Fruit fly (Drosophila melanogaster) whole organism, wandering third instar larva: ENCODE results near the gene CG42359.
A peak's percentile ranks its signal among the peaks of the same experiment; 100 is the strongest.

ENCODE experiments used
- Abd-B ChIP-seq: fragments of >200 bp; optimal IDR thresholded peaks from 2 replicates; lab custom pipeline; 2017; ENCODE audit warnings: missing biosample characterization, missing genetic modification characterization
- CG32264 ChIP-seq: fragments of 200-800 bp; sonication (Bioruptor generic); optimal IDR thresholded peaks from 2 replicates; lab custom pipeline; 2016; ENCODE audit warnings: missing biosample characterization, missing genetic modification characterization
- CG9705 ChIP-seq: fragments of 200-800 bp; sonication (Bioruptor generic); optimal IDR thresholded peaks from 2 replicates; lab custom pipeline; 2018; ENCODE audit warnings: missing biosample characterization, mild to moderate bottlenecking, missing genetic modification characterization
- CrebA ChIP-seq: fragments of 200-800 bp; sonication (Bioruptor generic); optimal IDR thresholded peaks from 2 replicates; lab custom pipeline; 2016; ENCODE audit warnings: missing biosample characterization, mild to moderate bottlenecking, missing genetic modification characterization, borderline replicate concordance
- Dfd ChIP-seq: fragments of >200 bp; optimal IDR thresholded peaks from 2 replicates; lab custom pipeline; 2017; ENCODE audit warnings: missing biosample characterization, missing genetic modification characterization
- Dif ChIP-seq: fragments of 200-275, 200-300 bp; sonication (Bioruptor generic); optimal IDR thresholded peaks from 2 replicates; lab custom pipeline; 2018; ENCODE audit warnings: missing biosample characterization, missing genetic modification characterization; ENCODE audit not compliant: partially characterized antibody
- GATAd ChIP-seq: sonication (Bioruptor generic); optimal IDR thresholded peaks from 2 replicates; lab custom pipeline; 2016; ENCODE audit warnings: missing biosample characterization, missing genetic modification characterization
- HLH106 ChIP-seq: fragments of 200-800 bp; optimal IDR thresholded peaks from 3 replicates; lab custom pipeline; 2019; ENCODE audit warnings: missing biosample characterization, mild to moderate bottlenecking, missing genetic modification characterization, moderate library complexity
- Hnf4 ChIP-seq: fragments of 200-800 bp; sonication (Bioruptor generic); optimal IDR thresholded peaks from 2 replicates; lab custom pipeline; 2016; ENCODE audit warnings: missing biosample characterization, mild to moderate bottlenecking, missing genetic modification characterization
- Hr78 ChIP-seq: fragments of >200 bp; optimal IDR thresholded peaks from 2 replicates; lab custom pipeline; 2017; ENCODE audit warnings: missing biosample characterization, missing genetic modification characterization
- Hr83 ChIP-seq: fragments of 200-300 bp; sonication (Bioruptor generic); optimal IDR thresholded peaks from 2 replicates; lab custom pipeline; 2016; ENCODE audit warnings: missing biosample characterization, mild to moderate bottlenecking, missing genetic modification characterization, moderate library complexity; ENCODE audit not compliant: poor library complexity, severe bottlenecking
- Jra ChIP-seq: sonication (Bioruptor generic); optimal IDR thresholded peaks from 2 replicates; lab custom pipeline; 2016; ENCODE audit warnings: missing biosample characterization, missing genetic modification characterization
- Mio ChIP-seq: sonication (Bioruptor generic); optimal IDR thresholded peaks from 2 replicates; lab custom pipeline; 2016; ENCODE audit warnings: missing biosample characterization, missing genetic modification characterization
- Myc ChIP-seq: fragments of >200 bp; optimal IDR thresholded peaks from 2 replicates; lab custom pipeline; 2017
- N ChIP-seq: fragments of >200 bp; optimal IDR thresholded peaks from 2 replicates; lab custom pipeline; 2018; ENCODE audit warnings: missing biosample characterization, missing external identifiers, missing genetic modification characterization
- OdsH ChIP-seq: fragments of 200-800 bp; sonication (Bioruptor generic); optimal IDR thresholded peaks from 2 replicates; lab custom pipeline; 2016; ENCODE audit warnings: missing biosample characterization, mild to moderate bottlenecking, missing genetic modification characterization
- Rel ChIP-seq, 2 experiments: fragments of 200-800 bp; sonication (Bioruptor generic) in 1 of 2; optimal IDR thresholded peaks; 2 replicates in 1 of 2; 3 replicates in 1 of 2; lab custom pipeline; 2016 to 2019; ENCODE audit warnings: mild to moderate bottlenecking in 2 of 2, missing biosample characterization in 2 of 2, missing genetic modification characterization in 2 of 2, moderate library complexity in 1 of 2
- Sp1 ChIP-seq: fragments of 200-800 bp; sonication (Bioruptor generic); optimal IDR thresholded peaks from 3 replicates; lab custom pipeline; 2019; ENCODE audit warnings: missing biosample characterization, mild to moderate bottlenecking, missing genetic modification characterization, moderate library complexity
- Vsx2 ChIP-seq: fragments of 200-300, 225-300 bp; sonication (Bioruptor generic); optimal IDR thresholded peaks from 2 replicates; lab custom pipeline; 2018; ENCODE audit warnings: missing biosample characterization, missing genetic modification characterization; ENCODE audit not compliant: partially characterized antibody
- br ChIP-seq: fragments of 200-800 bp; sonication (Bioruptor generic); optimal IDR thresholded peaks from 2 replicates; lab custom pipeline; 2016; ENCODE audit warnings: missing biosample characterization, missing genetic modification characterization
- brk ChIP-seq: fragments of 200-800 bp; sonication (Bioruptor generic); optimal IDR thresholded peaks from 2 replicates; lab custom pipeline; 2016; ENCODE audit warnings: missing biosample characterization, mild to moderate bottlenecking, missing genetic modification characterization
- dl ChIP-seq, 2 experiments: fragments of 175-275, 200-275 bp in 1 of 2; fragments of 200-275 bp in 1 of 2; sonication (Bioruptor generic); optimal IDR thresholded peaks; lab custom pipeline; 2018; ENCODE audit warnings: mild to moderate bottlenecking in 2 of 2, missing biosample characterization in 2 of 2, missing genetic modification characterization in 2 of 2, moderate library complexity in 2 of 2; ENCODE audit not compliant: partially characterized antibody in 2 of 2, insufficient read depth in 1 of 2
- dmrt93B ChIP-seq: fragments of 200-800 bp; sonication (Bioruptor generic); optimal IDR thresholded peaks from 2 replicates; lab custom pipeline; 2018; ENCODE audit warnings: missing biosample characterization, mild to moderate bottlenecking, missing genetic modification characterization
- dsf ChIP-seq: sonication (Bioruptor generic); optimal IDR thresholded peaks from 2 replicates; lab custom pipeline; 2016; ENCODE audit warnings: missing biosample characterization, missing genetic modification characterization, borderline replicate concordance
- ey ChIP-seq: fragments of 200-800 bp; sonication (Bioruptor generic); optimal IDR thresholded peaks from 2 replicates; lab custom pipeline; 2016; ENCODE audit warnings: missing biosample characterization, missing genetic modification characterization
- foxo ChIP-seq, 2 experiments: fragments of 200-800 bp; sonication (Bioruptor generic); optimal IDR thresholded peaks; 2 replicates in 1 of 2; 3 replicates in 1 of 2; lab custom pipeline; 2016 to 2017; ENCODE audit warnings: missing biosample characterization in 2 of 2, missing genetic modification characterization in 2 of 2
- fru ChIP-seq: fragments of 200-800 bp; sonication (Bioruptor generic); optimal IDR thresholded peaks from 3 replicates; lab custom pipeline; 2016; ENCODE audit warnings: missing biosample characterization, mild to moderate bottlenecking, missing genetic modification characterization
- h ChIP-seq: fragments of 200-800 bp; sonication (Bioruptor generic); optimal IDR thresholded peaks from 3 replicates; lab custom pipeline; 2016; ENCODE audit warnings: missing biosample characterization, mild to moderate bottlenecking, missing genetic modification characterization
- jim ChIP-seq: fragments of 175-275, 200-325 bp; sonication (Bioruptor generic); optimal IDR thresholded peaks from 2 replicates; lab custom pipeline; 2016; ENCODE audit warnings: missing biosample characterization, mild to moderate bottlenecking, missing genetic modification characterization
- lola ChIP-seq: fragments of >200 bp; optimal IDR thresholded peaks from 2 replicates; lab custom pipeline; 2017; ENCODE audit warnings: missing biosample characterization, missing genetic modification characterization
- pan ChIP-seq: fragments of >200 bp; optimal IDR thresholded peaks from 2 replicates; lab custom pipeline; 2017
- psq ChIP-seq: fragments of 200-800 bp; sonication (Bioruptor generic); optimal IDR thresholded peaks from 3 replicates; lab custom pipeline; 2017; ENCODE audit warnings: missing biosample characterization, mild to moderate bottlenecking, missing genetic modification characterization, moderate library complexity
- rgr ChIP-seq: fragments of 200-800 bp; sonication (Bioruptor generic); optimal IDR thresholded peaks from 3 replicates; lab custom pipeline; 2016; ENCODE audit warnings: missing biosample characterization, mild to moderate bottlenecking, missing genetic modification characterization
- sage ChIP-seq: fragments of 200-800 bp; sonication (Bioruptor generic); optimal IDR thresholded peaks from 2 replicates; lab custom pipeline; 2016; ENCODE audit warnings: missing biosample characterization, mild to moderate bottlenecking, missing genetic modification characterization
- sv ChIP-seq: fragments of 200-800 bp; sonication (Bioruptor generic); optimal IDR thresholded peaks from 3 replicates; lab custom pipeline; 2016; ENCODE audit warnings: missing biosample characterization, missing genetic modification characterization
- tai ChIP-seq: sonication (Bioruptor generic); optimal IDR thresholded peaks from 2 replicates; lab custom pipeline; 2016; ENCODE audit warnings: missing biosample characterization, missing genetic modification characterization
- usp ChIP-seq: fragments of >200 bp; optimal IDR thresholded peaks from 2 replicates; lab custom pipeline; 2017; ENCODE audit warnings: missing biosample characterization, missing genetic modification characterization
- woc ChIP-seq: sonication (Bioruptor generic); optimal IDR thresholded peaks from 2 replicates; lab custom pipeline; 2016; ENCODE audit warnings: missing biosample characterization, mild to moderate bottlenecking, missing genetic modification characterization

Gene CG42359

dm6 chr3R:19180263-19180893 lies 18.3 kb upstream of the CG42359 start, which contains the start of the genes CG5555 and myd:
Gene CG5555 (minus strand): TSS chr3R:19180538.
Gene myd (plus strand): TSS chr3R:19180659.
- TF ChIP-seq Rel (GFP tag; optimal IDR thresholded peaks at IDR 0.05; lab: Kevin White, UChicago) (no peak), Rel (tag; optimal IDR thresholded peaks at IDR 0.05; lab: Kevin White, UChicago) (peak; percentile 39), CrebA (GFP tag; lab: Kevin White, UChicago) (peak; percentile 32), Sp1 (GFP tag; lab: Kevin White, UChicago) (peak; percentile 54), dl (GFP tag; optimal IDR thresholded peaks at IDR 0.05; lab: Kevin White, UChicago; ENCODE audit: insufficient read depth in 1 of 2, partially characterized antibody in 2 of 2) (no peak), Dfd (GFP tag; lab: Kevin White, UChicago) (no peak), rgr (GFP tag; lab: Kevin White, UChicago) (peak; percentile 72), Abd-B (GFP tag; lab: Kevin White, UChicago) (no peak), psq (GFP tag; lab: Kevin White, UChicago) (peak; percentile 77), CG9705 (GFP tag; lab: Kevin White, UChicago) (no peak), tai (GFP tag; lab: Kevin White, UChicago) (peak; percentile 78), CG32264 (peak; percentile 54), foxo (GFP tag; optimal IDR thresholded peaks at IDR 0.05; lab: Kevin White, UChicago) (peak in 1 of 2 experiments; percentile 62), sage (GFP tag; lab: Kevin White, UChicago) (peak; percentile 30), lola (GFP tag; lab: Kevin White, UChicago) (no peak), N (GFP tag; lab: Kevin White, UChicago) (no peak), sv (GFP tag; lab: Kevin White, UChicago) (peak; percentile 10), brk (GFP tag; lab: Kevin White, UChicago) (peak; percentile 80), woc (GFP tag; lab: Kevin White, UChicago) (peak; percentile 27), Jra (peak; percentile 47), Hr83 (GFP tag; lab: Kevin White, UChicago) (no peak), OdsH (GFP tag; lab: Kevin White, UChicago) (peak; percentile 64), br (peak; percentile 64), ey (GFP tag; lab: Kevin White, UChicago) (peak; percentile 68), Vsx2 (GFP tag; lab: Kevin White, UChicago) (peak; percentile 20), GATAd (GFP tag; lab: Kevin White, UChicago) (peak; percentile 7), usp (GFP tag; lab: Kevin White, UChicago) (no peak), jim (GFP tag; lab: Kevin White, UChicago) (no peak), dsf (GFP tag; lab: Kevin White, UChicago) (peak; percentile 39), Hnf4 (peak; percentile 78), fru (peak; percentile 90), dmrt93B (GFP tag; lab: Kevin White, UChicago) (no peak), Hr78 (GFP tag; lab: Kevin White, UChicago) (no peak), pan (lab: Kevin White, UChicago) (no peak), h (GFP tag; lab: Kevin White, UChicago) (peak; percentile 82), Myc (lab: Kevin White, UChicago) (no peak), HLH106 (tag; lab: Kevin White, UChicago) (peak; percentile 52), Dif (peak; percentile 51), Mio (GFP tag; lab: Kevin White, UChicago) (no peak)

DNA sequence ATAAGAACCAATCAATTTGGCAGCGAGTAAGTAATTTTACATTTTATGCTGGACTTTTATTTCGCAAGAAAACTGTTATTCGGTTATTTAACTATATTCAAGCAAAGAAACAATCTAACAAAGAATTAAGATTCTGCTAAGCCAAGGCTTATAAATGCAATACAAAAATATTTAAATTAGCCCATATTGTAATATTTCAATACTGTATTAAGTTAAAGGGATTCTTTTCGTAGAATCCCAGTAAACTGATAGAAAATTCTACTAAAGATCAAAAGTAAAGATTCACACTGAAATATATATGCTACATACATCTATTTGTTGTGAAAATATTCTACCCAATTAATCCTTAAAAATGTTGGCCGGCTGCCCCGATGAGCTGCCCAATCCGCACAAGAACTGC lies 14.6 kb upstream of the CG42359 start, which contains the start of gene CG14282:
Gene CG14282 (plus strand): TSS at position 301 of the 400 bp plus-strand sequence.
- TF ChIP-seq h (GFP tag; lab: Kevin White, UChicago) (no peak), dsf (GFP tag; lab: Kevin White, UChicago) (no peak), Jra (no peak), tai (GFP tag; lab: Kevin White, UChicago) (no peak), N (GFP tag; lab: Kevin White, UChicago) (no peak)
